Worm (Caenorhabditis elegans) whole organism, L3 larva: ENCODE data around the gene nlp-71.

ENCODE experiments used
- R02D3.7 ChIP-seq: fragments of 150-350 bp; optimal IDR thresholded peaks from 2 replicates; lab custom pipeline; 2014; ENCODE audit warnings: missing biosample characterization, missing genetic modification characterization
- ZK546.5 ChIP-seq: sonication (generic microtip); optimal IDR thresholded peaks from 2 replicates; lab custom pipeline; 2017; ENCODE audit warnings: missing biosample characterization, missing genetic modification characterization
- aly-2 ChIP-seq: fragments of 150-350 bp; optimal IDR thresholded peaks from 2 replicates; lab custom pipeline; 2014; ENCODE audit warnings: missing biosample characterization, missing genetic modification characterization
- ceh-9 ChIP-seq: sonication (generic microtip); optimal IDR thresholded peaks from 2 replicates; lab custom pipeline; 2018; ENCODE audit warnings: missing biosample characterization, missing genetic modification characterization
- elt-1 ChIP-seq: fragments of 150-350 bp; optimal IDR thresholded peaks from 2 replicates; lab custom pipeline; 2014; ENCODE audit warnings: missing biosample characterization, missing genetic modification characterization
- elt-3 ChIP-seq, 3 experiments: fragments of 150-350 bp in 1 of 3; sonication (generic microtip) in 2 of 3; optimal IDR thresholded peaks; 2 replicates in 2 of 3; 4 replicates in 1 of 3; lab custom pipeline; 2014 to 2017; ENCODE audit warnings: missing biosample characterization in 3 of 3, missing genetic modification characterization in 3 of 3
- fkh-2 ChIP-seq: fragments of 150-350 bp; optimal IDR thresholded peaks from 2 replicates; lab custom pipeline; 2014; ENCODE audit warnings: missing biosample characterization, missing genetic modification reagents, missing genetic modification characterization
- fos-1 ChIP-seq: fragments of 150-350 bp; optimal IDR thresholded peaks from 2 replicates; lab custom pipeline; 2014; ENCODE audit warnings: missing biosample characterization, missing genetic modification characterization
- lsy-12 ChIP-seq: sonication (generic microtip); optimal IDR thresholded peaks from 2 replicates; lab custom pipeline; 2016; ENCODE audit warnings: mild to moderate bottlenecking, missing genetic modification characterization, missing compliant biosample characterization
- mdl-1 ChIP-seq: fragments of 150-350 bp; optimal IDR thresholded peaks from 2 replicates; lab custom pipeline; 2014; ENCODE audit warnings: missing biosample characterization, missing genetic modification characterization
- nhr-11 ChIP-seq: fragments of 150-350 bp; optimal IDR thresholded peaks from 2 replicates; lab custom pipeline; 2014; ENCODE audit warnings: missing biosample characterization, missing genetic modification characterization
- nhr-23 ChIP-seq: fragments of 150-350 bp; optimal IDR thresholded peaks from 2 replicates; lab custom pipeline; 2014; ENCODE audit warnings: missing biosample characterization, missing genetic modification reagents, missing genetic modification characterization
- nhr-28 ChIP-seq: fragments of 150-350 bp; optimal IDR thresholded peaks from 2 replicates; lab custom pipeline; 2014; ENCODE audit warnings: missing biosample characterization, missing genetic modification characterization
- nhr-67 ChIP-seq: fragments of 150-350 bp; optimal IDR thresholded peaks from 2 replicates; lab custom pipeline; 2014; ENCODE audit warnings: missing biosample characterization, missing genetic modification characterization
- pha-4 ChIP-seq: fragments of 150-350 bp; optimal IDR thresholded peaks from 2 replicates; lab custom pipeline; 2014; ENCODE audit warnings: missing biosample characterization, missing genetic modification reagents, missing genetic modification characterization
- sea-2 ChIP-seq: fragments of 150-350 bp; sonication (generic microtip); optimal IDR thresholded peaks from 4 replicates; lab custom pipeline; 2014; ENCODE audit warnings: missing biosample characterization, missing genetic modification reagents, missing genetic modification characterization
- zag-1 ChIP-seq: fragments of 150-350 bp; optimal IDR thresholded peaks from 2 replicates; lab custom pipeline; 2014; ENCODE audit warnings: missing biosample characterization, missing genetic modification characterization
- ztf-11 ChIP-seq: fragments of 150-350 bp; optimal IDR thresholded peaks from 2 replicates; lab custom pipeline; 2014; ENCODE audit warnings: missing biosample characterization, missing genetic modification characterization
- ztf-4 ChIP-seq: fragments of 150-350 bp; optimal IDR thresholded peaks from 2 replicates; lab custom pipeline; 2014; ENCODE audit warnings: missing biosample characterization, missing genetic modification characterization

The nlp-71 gene

ce11 chrIV:6365045-6365444 is 48.3 kb downstream of the nlp-71 start, which contains the start of gene Y73B6BL.270:
Gene Y73B6BL.270 (plus strand): TSS chrIV:6365345.
- TF ChIP-seq ztf-4 (no peak), fkh-2 (tag; lab: Kevin White, UChicago) (no peak), nhr-67 (tag; lab: Kevin White, UChicago) (no peak), nhr-11 (tag; lab: Kevin White, UChicago) (no peak)

- TF ChIP-seq pha-4 (tag; lab: Kevin White, UChicago), result no peak
- no peak for TF ChIP-seq ztf-11 (tag; lab: Kevin White, UChicago)
- no peak for TF ChIP-seq aly-2 (tag; lab: Kevin White, UChicago)
- TF ChIP-seq nhr-11 (tag; lab: Kevin White, UChicago), result no peak
- TF ChIP-seq elt-3 (tag; optimal IDR thresholded peaks at IDR 0.05; lab: Kevin White, UChicago), result no peak
- TF ChIP-seq ceh-9, result no peak
- no peak for TF ChIP-seq nhr-28 (tag; lab: Kevin White, UChicago)
- no peak for TF ChIP-seq mdl-1 (tag; lab: Kevin White, UChicago)
- TF ChIP-seq lsy-12 (tag; lab: Kevin White, UChicago), result no peak
- TF ChIP-seq ZK546.5 (tag; lab: Kevin White, UChicago), result no peak
- no peak for TF ChIP-seq zag-1 (tag; lab: Kevin White, UChicago)
- TF ChIP-seq elt-1 (tag; lab: Kevin White, UChicago), result no peak
- TF ChIP-seq nhr-23, result no peak
- TF ChIP-seq sea-2 (GFP tag; lab: Kevin White, UChicago), result no peak
- TF ChIP-seq R02D3.7 (tag; lab: Kevin White, UChicago), result no peak
- no peak for TF ChIP-seq fos-1
Measured at ce11 chrIV:6363604-6364003, 49.8 kb downstream of the nlp-71 start.

ce11 chrIV:6361668-6362067 is 51.7 kb downstream of the nlp-71 start, which contains the start of gene Y73B6BL.47:
Gene Y73B6BL.47 (plus strand): TSS chrIV:6361968.
- TF ChIP-seq ZK546.5 (tag; lab: Kevin White, UChicago), result no peak
- no peak for TF ChIP-seq sea-2 (GFP tag; lab: Kevin White, UChicago)
- TF ChIP-seq ztf-4, result no peak
